Worm (Caenorhabditis elegans) whole organism, young adult: Measurements from ENCODE around the gene ZK1290.1.

Experiments used
- B0019.2 ChIP-seq: fragments of 200-800 bp; sonication (Bioruptor generic); conservative IDR thresholded peaks from 2 replicates; pipeline ENCODE4 v1.3.6; 2022; ENCODE audit warnings: missing genetic modification reagents, missing genetic modification characterization, missing compliant biosample characterization
- C17E4.6 ChIP-seq: fragments of 200-800 bp; sonication (Bioruptor generic); IDR thresholded peaks from 2 replicates; pipeline ENCODE4 v1.3.6; 2022; ENCODE audit warnings: missing genetic modification reagents, missing genetic modification characterization, missing compliant biosample characterization
- F22D6.2 ChIP-seq: sonication (generic microtip); optimal IDR thresholded peaks from 2 replicates; lab custom pipeline; 2016; ENCODE audit warnings: mild to moderate bottlenecking, missing genetic modification characterization, missing compliant biosample characterization
- F39B2.1 ChIP-seq: fragments of 200-800 bp; sonication (Bioruptor generic); IDR thresholded peaks from 2 replicates; pipeline ENCODE4 v1.3.6; 2022; ENCODE audit warnings: missing genetic modification reagents, missing genetic modification characterization, missing compliant biosample characterization
- F49E8.2 ChIP-seq: sonication (generic microtip); optimal IDR thresholded peaks from 3 replicates; lab custom pipeline; 2017; ENCODE audit warnings: missing genetic modification characterization, mild to moderate bottlenecking, missing compliant biosample characterization, antibody characterized with exemption, moderate library complexity; ENCODE audit not compliant: insufficient read depth
- F52B5.7 ChIP-seq: sonication (generic microtip); optimal IDR thresholded peaks from 2 replicates; lab custom pipeline; 2016; ENCODE audit warnings: mild to moderate bottlenecking, missing genetic modification characterization, missing compliant biosample characterization
- F57A8.1 ChIP-seq: fragments of 200-800 bp; sonication (Bioruptor generic); optimal IDR thresholded peaks from 2 replicates; lab custom pipeline; 2018; ENCODE audit warnings: mild to moderate bottlenecking, missing genetic modification characterization, moderate library complexity, missing compliant biosample characterization
- F57C9.4 ChIP-seq: sonication (generic microtip); optimal IDR thresholded peaks from 2 replicates; lab custom pipeline; 2017; ENCODE audit warnings: mild to moderate bottlenecking, missing genetic modification characterization, missing compliant biosample characterization
- K11D2.4 ChIP-seq: fragments of 200-800 bp; sonication (Bioruptor generic); IDR thresholded peaks from 2 replicates; pipeline ENCODE4 v1.3.6; 2022; ENCODE audit warnings: missing genetic modification reagents, missing genetic modification characterization, missing compliant biosample characterization
- Y53G8AR.9 ChIP-seq: fragments of 200-800 bp; sonication (Bioruptor generic); conservative IDR thresholded peaks from 2 replicates; pipeline ENCODE4 v1.3.6; 2022; ENCODE audit warnings: missing genetic modification reagents, missing genetic modification characterization, missing compliant biosample characterization
- Y79H2A.3 ChIP-seq: fragments of 200-800 bp; sonication (Bioruptor generic); conservative IDR thresholded peaks from 2 replicates; pipeline ENCODE4 v1.3.6; 2022; ENCODE audit warnings: missing genetic modification reagents, missing genetic modification characterization, missing compliant biosample characterization
- ama-1 ChIP-seq, 3 experiments: fragments of 150-350 bp in 1 of 3; sonication (generic microtip) in 2 of 3; optimal IDR thresholded peaks; 2 replicates each; lab custom pipeline; 2014 to 2018; ENCODE audit warnings: missing biosample characterization in 2 of 3, missing genetic modification characterization in 2 of 3, missing genetic modification reagents in 2 of 3
- atf-7 ChIP-seq: sonication (generic microtip); optimal IDR thresholded peaks from 2 replicates; lab custom pipeline; 2017; ENCODE audit warnings: mild to moderate bottlenecking, missing genetic modification characterization, missing compliant biosample characterization
- athp-1 ChIP-seq: sonication (generic microtip); optimal IDR thresholded peaks from 2 replicates; lab custom pipeline; 2017; ENCODE audit warnings: mild to moderate bottlenecking, missing genetic modification characterization, missing compliant biosample characterization
- attf-6 ChIP-seq: fragments of 200-800 bp; sonication (Bioruptor generic); IDR thresholded peaks from 2 replicates; pipeline ENCODE4 v1.3.6; 2022; ENCODE audit warnings: missing genetic modification reagents, missing genetic modification characterization, missing compliant biosample characterization
- cebp-2 ChIP-seq: fragments of 200-800 bp; sonication (Bioruptor generic); IDR thresholded peaks from 2 replicates; pipeline ENCODE4 v1.3.6; 2022; ENCODE audit warnings: missing genetic modification characterization, missing compliant biosample characterization
- ceh-100 ChIP-seq: fragments of 200-800 bp; sonication (Bioruptor generic); IDR thresholded peaks from 2 replicates; pipeline ENCODE4 v1.3.6; 2022; ENCODE audit warnings: missing genetic modification reagents, missing genetic modification characterization, missing compliant biosample characterization
- ceh-27 ChIP-seq: fragments of 200-800 bp; sonication (Bioruptor generic); optimal IDR thresholded peaks from 2 replicates; lab custom pipeline; 2018; ENCODE audit warnings: mild to moderate bottlenecking, missing genetic modification characterization, moderate library complexity, missing compliant biosample characterization
- ceh-91 ChIP-seq: fragments of 200-800 bp; sonication (Bioruptor generic); IDR thresholded peaks from 2 replicates; pipeline ENCODE4 v1.3.6; 2022; ENCODE audit warnings: missing genetic modification reagents, missing genetic modification characterization, missing compliant biosample characterization
- dpl-1 ChIP-seq: fragments of 150-350 bp; optimal IDR thresholded peaks from 2 replicates; lab custom pipeline; 2014; ENCODE audit warnings: missing biosample characterization, missing genetic modification reagents, missing genetic modification characterization
- egl-18 ChIP-seq: fragments of 200-800 bp; sonication (Bioruptor generic); IDR thresholded peaks from 2 replicates; pipeline ENCODE4 v1.3.6; 2022; ENCODE audit warnings: missing genetic modification reagents, missing genetic modification characterization, missing compliant biosample characterization
- egl-44 ChIP-seq: fragments of 200-800 bp; sonication (Bioruptor generic); IDR thresholded peaks from 2 replicates; pipeline ENCODE4 v1.3.6; 2022; ENCODE audit warnings: missing genetic modification reagents, missing genetic modification characterization, missing compliant biosample characterization
- fkh-3 ChIP-seq: sonication (generic microtip); optimal IDR thresholded peaks from 2 replicates; lab custom pipeline; 2016; ENCODE audit warnings: mild to moderate bottlenecking, missing genetic modification characterization, missing compliant biosample characterization
- him-1 ChIP-seq: sonication (generic microtip); optimal IDR thresholded peaks from 2 replicates; lab custom pipeline; 2016; ENCODE audit warnings: missing genotype, missing genetic modification reagents, missing genetic modification characterization, missing compliant biosample characterization
- hlh-12 ChIP-seq: sonication (generic microtip); optimal IDR thresholded peaks from 2 replicates; lab custom pipeline; 2016; ENCODE audit warnings: missing genetic modification characterization, missing compliant biosample characterization
- hmg-1.2 ChIP-seq: fragments of 200-800 bp; sonication (Bioruptor generic); IDR thresholded peaks from 2 replicates; pipeline ENCODE4 v1.3.6; 2022; ENCODE audit warnings: missing genetic modification reagents, missing genetic modification characterization, missing compliant biosample characterization
- hmg-20 ChIP-seq: fragments of 200-800 bp; sonication (Bioruptor generic); IDR thresholded peaks from 2 replicates; pipeline ENCODE4 v1.3.6; 2022; ENCODE audit warnings: missing genetic modification reagents, missing genetic modification characterization, missing compliant biosample characterization
- let-607 ChIP-seq, 2 experiments: fragments of 200-800 bp in 1 of 2; sonication (Bioruptor generic) in 1 of 2; sonication (generic microtip) in 1 of 2; optimal IDR thresholded peaks; 2 replicates each; lab custom pipeline; 2016 to 2018; ENCODE audit warnings: mild to moderate bottlenecking in 2 of 2, missing compliant biosample characterization in 2 of 2, missing genetic modification characterization in 2 of 2, moderate library complexity in 2 of 2, missing genotype in 1 of 2
- lin-40 ChIP-seq: sonication (generic microtip); optimal IDR thresholded peaks from 2 replicates; lab custom pipeline; 2016; ENCODE audit warnings: missing genetic modification characterization, mild to moderate bottlenecking, missing compliant biosample characterization, missing genotype, missing genetic modification reagents
- lin-54 ChIP-seq: fragments of 200-800 bp; sonication (Bioruptor generic); optimal IDR thresholded peaks from 2 replicates; lab custom pipeline; 2018; ENCODE audit warnings: mild to moderate bottlenecking, missing genetic modification characterization, missing compliant biosample characterization
- madf-3 ChIP-seq: fragments of 200-800 bp; sonication (Bioruptor generic); IDR thresholded peaks from 2 replicates; pipeline ENCODE4 v1.3.6; 2022; ENCODE audit warnings: missing genetic modification reagents, missing genetic modification characterization, missing compliant biosample characterization
- mel-28 ChIP-seq: sonication (generic microtip); optimal IDR thresholded peaks from 2 replicates; lab custom pipeline; 2016; ENCODE audit warnings: borderline replicate concordance, mild to moderate bottlenecking, missing genetic modification characterization, missing compliant biosample characterization
- mes-4 ChIP-seq: sonication (generic microtip); optimal IDR thresholded peaks from 2 replicates; lab custom pipeline; 2016; ENCODE audit warnings: missing genotype, missing genetic modification characterization, missing compliant biosample characterization
- nhr-120 ChIP-seq: fragments of 200-800 bp; sonication (Bioruptor generic); IDR thresholded peaks from 2 replicates; pipeline ENCODE4 v1.3.6; 2022; ENCODE audit warnings: missing genetic modification characterization, missing compliant biosample characterization
- rcor-1 ChIP-seq: fragments of 200-800 bp; sonication (Bioruptor generic); IDR thresholded peaks from 2 replicates; pipeline ENCODE4 v1.3.6; 2022; ENCODE audit warnings: missing genetic modification reagents, missing genetic modification characterization, missing compliant biosample characterization
- snpc-1.3 ChIP-seq: sonication (generic microtip); optimal IDR thresholded peaks from 2 replicates; lab custom pipeline; 2017; ENCODE audit warnings: missing genetic modification characterization, mild to moderate bottlenecking, missing compliant biosample characterization, antibody characterized with exemption, moderate library complexity, missing genotype, missing genetic modification reagents; ENCODE audit not compliant: insufficient read depth
- tbp1 ChIP-seq: fragments of 200-800 bp; sonication (Bioruptor generic); optimal IDR thresholded peaks from 2 replicates; lab custom pipeline; 2018; ENCODE audit warnings: mild to moderate bottlenecking, missing genetic modification characterization, missing compliant biosample characterization

ZK1290.1 gene

ce11 chrII:7561494-7561893, at the start of gene ZK1290.1, which contains the start of gene ZK1290.11:
ZK1290.1 (plus strand) TSS chrII:7561764.
ZK1290.11 (minus strand) TSS chrII:7561594.
- TF ChIP-seq lin-54 (no peak), tbp1 (GFP tag; lab: Kevin White, UChicago) (no peak), snpc-1.3 (tag; lab: Kevin White, UChicago) (no peak), mel-28 (tag; lab: Kevin White, UChicago) (no peak), hmg-20 (GFP tag; lab: Robert Waterston, UW) (no peak), nhr-120 (GFP tag; lab: Robert Waterston, UW) (no peak), dpl-1 (GFP tag; lab: Kevin White, UChicago) (no peak)

- TF ChIP-seq madf-3 (GFP tag; lab: Robert Waterston, UW) (0 out of 2 replicates have a peak, but pooled peaks have one; percentile 22), attf-6 (GFP tag; lab: Robert Waterston, UW) (no peak)
Measured at ce11 chrII:7519221-7519620, 42.3 kb upstream of the ZK1290.1 start, which contains the start of gene glb-9. glb-9 (minus strand) TSS chrII:7519321.

ce11 chrII:7521420-7521819, 40.1 kb upstream of the ZK1290.1 start:
- TF ChIP-seq ceh-100 (GFP tag; lab: Robert Waterston, UW) (no peak), F22D6.2 (no peak), Y79H2A.3 (GFP tag; lab: Robert Waterston, UW) (no peak), F57A8.1 (GFP tag; lab: Kevin White, UChicago) (no peak), atf-7 (tag; lab: Kevin White, UChicago) (no peak), hlh-12 (no peak), F52B5.7 (no peak), rcor-1 (GFP tag; lab: Robert Waterston, UW) (no peak), athp-1 (tag; lab: Kevin White, UChicago) (no peak), B0019.2 (GFP tag; lab: Robert Waterston, UW) (no peak), fkh-3 (tag; lab: Kevin White, UChicago) (no peak), F57C9.4 (tag; lab: Kevin White, UChicago) (no peak), K11D2.4 (GFP tag; lab: Robert Waterston, UW) (no peak), cebp-2 (GFP tag; lab: Robert Waterston, UW) (no peak)

DNA sequence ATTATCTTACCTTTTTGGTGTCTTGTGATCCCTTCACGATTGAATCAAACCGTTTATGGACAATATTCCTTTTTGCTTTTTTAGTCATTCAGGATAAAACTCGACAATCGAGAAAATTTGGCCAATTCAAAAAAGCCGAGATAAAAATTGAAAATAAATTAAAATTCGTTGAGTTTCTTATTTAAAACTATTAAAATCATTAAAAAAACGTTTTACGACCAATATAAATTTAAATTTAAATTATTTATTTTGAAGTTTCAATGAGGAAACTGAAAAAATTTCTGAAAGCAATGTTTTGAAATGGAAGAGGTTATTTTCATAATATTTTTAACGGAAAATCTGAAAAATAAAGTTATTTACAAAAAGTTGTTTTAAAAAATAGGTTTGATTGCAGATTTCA, 38.3 kb upstream of the ZK1290.1 start, which contains the start of gene ZK1290.15:
Gene ZK1290.15 (plus strand): TSS at position 301 of the 400 bp plus-strand sequence.
- TF ChIP-seq hlh-12 (no peak), Y53G8AR.9 (GFP tag; lab: Robert Waterston, UW) (no peak), mes-4 (tag; lab: Kevin White, UChicago) (no peak), ceh-91 (no peak), F49E8.2 (tag; lab: Kevin White, UChicago) (no peak), hmg-1.2 (GFP tag; lab: Robert Waterston, UW) (no peak), madf-3 (GFP tag; lab: Robert Waterston, UW) (no peak), him-1 (tag; lab: Kevin White, UChicago) (no peak), F39B2.1 (GFP tag; lab: Robert Waterston, UW) (no peak), lin-40 (tag; lab: Kevin White, UChicago) (no peak), C17E4.6 (GFP tag; lab: Robert Waterston, UW) (no peak), let-607 (tag; optimal IDR thresholded peaks at IDR 0.05; lab: Kevin White, UChicago) (no peak), egl-18 (GFP tag; lab: Robert Waterston, UW) (no peak), egl-44 (GFP tag; lab: Robert Waterston, UW) (no peak), ceh-27 (GFP tag; lab: Kevin White, UChicago) (no peak), ama-1 (optimal IDR thresholded peaks at IDR 0.05; lab: Kevin White, UChicago) (no peak), ama-1 (GFP tag; optimal IDR thresholded peaks at IDR 0.05; lab: Kevin White, UChicago) (no peak)
